Worm (Caenorhabditis elegans) whole organism, L4 larva: ENCODE results near the gene srd-56.
A peak's percentile ranks its signal among the peaks of the same experiment; 100 is the strongest.

ENCODE experiments used
- D1046.2 ChIP-seq: fragments of 200-800 bp; sonication (Bioruptor generic); IDR thresholded peaks from 2 replicates; pipeline ENCODE4 v1.3.6; 2022; ENCODE audit warnings: missing genetic modification characterization, missing compliant biosample characterization
- F26F4.8 ChIP-seq: fragments of 200-800 bp; sonication (Bioruptor generic); conservative IDR thresholded peaks from 2 replicates; pipeline ENCODE4 v1.3.6; 2022; ENCODE audit warnings: missing genetic modification characterization, missing compliant biosample characterization
- F37D6.2 ChIP-seq: sonication (generic microtip); optimal IDR thresholded peaks from 2 replicates; lab custom pipeline; 2016; ENCODE audit warnings: mild to moderate bottlenecking, missing genetic modification characterization, missing compliant biosample characterization
- F49E8.2 ChIP-seq: sonication (generic microtip); optimal IDR thresholded peaks from 2 replicates; lab custom pipeline; 2016; ENCODE audit warnings: missing compliant biosample characterization, mild to moderate bottlenecking, missing genetic modification characterization, borderline replicate concordance
- T26A8.4 ChIP-seq: fragments of 200-800 bp; sonication (Bioruptor generic); IDR thresholded peaks from 2 replicates; pipeline ENCODE4 v1.3.6; 2022; ENCODE audit warnings: missing genetic modification characterization, missing compliant biosample characterization
- Y105C5A.15 ChIP-seq: fragments of 200-800 bp; sonication (Bioruptor generic); IDR thresholded peaks from 2 replicates; pipeline ENCODE4 v1.3.6; 2022; ENCODE audit warnings: missing genetic modification characterization, missing compliant biosample characterization
- Y5F2A.4 ChIP-seq: fragments of 200-800 bp; sonication (Bioruptor generic); optimal IDR thresholded peaks from 2 replicates; lab custom pipeline; 2018; ENCODE audit warnings: mild to moderate bottlenecking, missing genetic modification characterization, missing compliant biosample characterization
- aha-1 ChIP-seq: fragments of 150-350 bp; peaks from one replicate; lab custom pipeline; 2014; ENCODE audit warnings: missing biosample characterization, missing genetic modification characterization
- aly-2 ChIP-seq: sonication (generic microtip); optimal IDR thresholded peaks from 2 replicates; lab custom pipeline; 2018; ENCODE audit warnings: missing biosample characterization, missing genetic modification characterization
- arid-1 ChIP-seq: fragments of 200-800 bp; sonication (Bioruptor generic); conservative IDR thresholded peaks from 2 replicates; pipeline ENCODE4 v1.3.6; 2022; ENCODE audit warnings: missing genetic modification reagents, missing genetic modification characterization, missing compliant biosample characterization
- attf-4 ChIP-seq: sonication (generic microtip); optimal IDR thresholded peaks from 3 replicates; lab custom pipeline; 2017; ENCODE audit warnings: missing biosample characterization, missing genetic modification characterization
- ceh-44 ChIP-seq: fragments of 200-800 bp; sonication (Bioruptor generic); IDR thresholded peaks from 2 replicates; pipeline ENCODE4 v1.3.6; 2022; ENCODE audit warnings: missing genetic modification reagents, missing genetic modification characterization, missing compliant biosample characterization
- ceh-62 ChIP-seq: sonication (generic microtip); optimal IDR thresholded peaks from 2 replicates; lab custom pipeline; 2017; ENCODE audit warnings: missing biosample characterization, missing genetic modification characterization
- cey-2 ChIP-seq: sonication (generic microtip); optimal IDR thresholded peaks from 3 replicates; lab custom pipeline; 2017; ENCODE audit warnings: missing genetic modification characterization, mild to moderate bottlenecking, missing compliant biosample characterization, antibody characterized with exemption, borderline replicate concordance; ENCODE audit not compliant: insufficient read depth
- daf-16 ChIP-seq, 3 experiments: sonication (generic microtip); optimal IDR thresholded peaks; 2 replicates each; lab custom pipeline; 2016 to 2017; ENCODE audit warnings: missing genetic modification characterization in 3 of 3, missing genetic modification reagents in 3 of 3, mild to moderate bottlenecking in 2 of 3, missing compliant biosample characterization in 2 of 3, missing biosample characterization in 1 of 3, moderate library complexity in 1 of 3
- daf-8 ChIP-seq: fragments of 200-800 bp; sonication (Bioruptor generic); IDR thresholded peaks from 2 replicates; pipeline ENCODE4 v1.3.6; 2022; ENCODE audit warnings: missing genetic modification characterization, missing compliant biosample characterization
- dmd-6 ChIP-seq: fragments of 200-800 bp; sonication (Bioruptor generic); IDR thresholded peaks from 2 replicates; pipeline ENCODE4 v1.3.6; 2022; ENCODE audit warnings: missing genetic modification reagents, missing genetic modification characterization, missing compliant biosample characterization
- dmd-8 ChIP-seq: fragments of 200-800 bp; sonication (Bioruptor generic); IDR thresholded peaks from 2 replicates; pipeline ENCODE4 v1.3.6; 2022; ENCODE audit warnings: missing genetic modification characterization, missing compliant biosample characterization
- egl-43 ChIP-seq: fragments of 200-800 bp; sonication (Bioruptor generic); IDR thresholded peaks from 2 replicates; pipeline ENCODE4 v1.3.6; 2022; ENCODE audit warnings: missing genetic modification reagents, missing genetic modification characterization, missing compliant biosample characterization
- fkh-10 ChIP-seq: fragments of 150-350 bp; optimal IDR thresholded peaks from 2 replicates; lab custom pipeline; 2014; ENCODE audit warnings: missing biosample characterization, missing genetic modification reagents, missing genetic modification characterization
- hmg-1.1 ChIP-seq: fragments of 200-800 bp; sonication (Bioruptor generic); IDR thresholded peaks from 2 replicates; pipeline ENCODE4 v1.3.6; 2022; ENCODE audit warnings: missing genetic modification reagents, missing genetic modification characterization, missing compliant biosample characterization
- lim-7 ChIP-seq: fragments of 200-800 bp; sonication (Bioruptor generic); IDR thresholded peaks from 2 replicates; pipeline ENCODE4 v1.3.6; 2022; ENCODE audit warnings: missing genetic modification characterization, missing compliant biosample characterization
- lin-1 ChIP-seq: fragments of 200-800 bp; sonication (Bioruptor generic); IDR thresholded peaks from 2 replicates; pipeline ENCODE4 v1.3.6; 2022; ENCODE audit warnings: missing genetic modification reagents, missing genetic modification characterization, missing compliant biosample characterization
- lin-38 ChIP-seq: fragments of 200-800 bp; sonication (Bioruptor generic); IDR thresholded peaks from 2 replicates; pipeline ENCODE4 v1.3.6; 2022; ENCODE audit warnings: missing genetic modification reagents, missing genetic modification characterization, missing compliant biosample characterization
- lir-3 ChIP-seq: sonication (generic microtip); optimal IDR thresholded peaks from 2 replicates; lab custom pipeline; 2016; ENCODE audit warnings: mild to moderate bottlenecking, missing genetic modification characterization, missing compliant biosample characterization
- madf-9 ChIP-seq: fragments of 200-800 bp; sonication (Bioruptor generic); conservative IDR thresholded peaks from 2 replicates; pipeline ENCODE4 v1.3.6; 2022; ENCODE audit warnings: missing genetic modification reagents, missing genetic modification characterization, missing compliant biosample characterization
- mdt-29 ChIP-seq: fragments of 200-800 bp; sonication (Bioruptor generic); IDR thresholded peaks from 2 replicates; pipeline ENCODE4 v1.3.6; 2022; ENCODE audit warnings: missing genetic modification reagents, missing genetic modification characterization, missing compliant biosample characterization
- mep-1 ChIP-seq: fragments of 150-350 bp; sonication (generic microtip); optimal IDR thresholded peaks from 3 replicates; lab custom pipeline; 2014; ENCODE audit warnings: missing biosample characterization, missing genetic modification characterization
- mxl-2 ChIP-seq: fragments of 200-800 bp; sonication (Bioruptor generic); conservative IDR thresholded peaks from 2 replicates; pipeline ENCODE4 v1.3.6; 2022; ENCODE audit warnings: missing genetic modification reagents, missing genetic modification characterization, missing compliant biosample characterization
- nhr-10 ChIP-seq: fragments of 150-350 bp; optimal IDR thresholded peaks from 2 replicates; lab custom pipeline; 2014; ENCODE audit warnings: missing biosample characterization, missing genetic modification characterization
- nhr-102 ChIP-seq: sonication (generic microtip); optimal IDR thresholded peaks from 2 replicates; lab custom pipeline; 2016; ENCODE audit warnings: mild to moderate bottlenecking, missing genetic modification characterization, moderate library complexity, missing compliant biosample characterization
- nhr-28 ChIP-seq: fragments of 150-350 bp; optimal IDR thresholded peaks from 2 replicates; lab custom pipeline; 2014; ENCODE audit warnings: missing biosample characterization, missing genetic modification characterization
- nhr-41 ChIP-seq: fragments of 200-800 bp; sonication (Bioruptor generic); IDR thresholded peaks from 2 replicates; pipeline ENCODE4 v1.3.6; 2022; ENCODE audit warnings: missing genetic modification reagents, missing genetic modification characterization, missing compliant biosample characterization
- nhr-6 ChIP-seq: fragments of 150-350 bp; optimal IDR thresholded peaks from 2 replicates; lab custom pipeline; 2014; ENCODE audit warnings: missing biosample characterization, missing genetic modification characterization
- sdz-12 ChIP-seq: fragments of 200-800 bp; sonication (Bioruptor generic); optimal IDR thresholded peaks from 2 replicates; lab custom pipeline; 2018; ENCODE audit warnings: mild to moderate bottlenecking, missing genetic modification characterization, missing compliant biosample characterization
- set-16 ChIP-seq: fragments of 200-800 bp; sonication (Bioruptor generic); IDR thresholded peaks from 2 replicates; pipeline ENCODE4 v1.3.6; 2022; ENCODE audit warnings: missing genetic modification reagents, missing genetic modification characterization, missing compliant biosample characterization
- skn-1 ChIP-seq: fragments of 150-350 bp; optimal IDR thresholded peaks from 2 replicates; lab custom pipeline; 2014; ENCODE audit warnings: missing biosample characterization, missing genetic modification characterization
- snpc-1.2 ChIP-seq: fragments of 200-800 bp; sonication (Bioruptor generic); IDR thresholded peaks from 2 replicates; pipeline ENCODE4 v1.3.6; 2022; ENCODE audit warnings: missing genetic modification reagents, missing genetic modification characterization, missing compliant biosample characterization
- spr-1 ChIP-seq: sonication (generic microtip); optimal IDR thresholded peaks from 2 replicates; lab custom pipeline; 2016; ENCODE audit warnings: mild to moderate bottlenecking, missing genetic modification characterization, missing compliant biosample characterization
- unc-130 ChIP-seq: sonication (generic microtip); optimal IDR thresholded peaks from 2 replicates; lab custom pipeline; 2016; ENCODE audit warnings: missing genetic modification reagents, missing genetic modification characterization, missing compliant biosample characterization
- unc-39 ChIP-seq: sonication (generic microtip); optimal IDR thresholded peaks from 2 replicates; lab custom pipeline; 2017; ENCODE audit warnings: missing biosample characterization, missing genetic modification characterization
- zag-1 ChIP-seq: fragments of 150-350 bp; optimal IDR thresholded peaks from 2 replicates; lab custom pipeline; 2014; ENCODE audit warnings: missing biosample characterization, missing genetic modification characterization
- zfp-2 ChIP-seq: sonication (generic microtip); optimal IDR thresholded peaks from 2 replicates; lab custom pipeline; 2016; ENCODE audit warnings: mild to moderate bottlenecking, missing genetic modification characterization, missing compliant biosample characterization
- zip-2 ChIP-seq: fragments of 150-350 bp; optimal IDR thresholded peaks from 2 replicates; lab custom pipeline; 2014; ENCODE audit warnings: missing biosample characterization, missing genetic modification characterization
- ztf-7 ChIP-seq: fragments of 150-350 bp; optimal IDR thresholded peaks from 2 replicates; lab custom pipeline; 2014; ENCODE audit warnings: missing biosample characterization, missing genetic modification characterization

Gene srd-56

DNA sequence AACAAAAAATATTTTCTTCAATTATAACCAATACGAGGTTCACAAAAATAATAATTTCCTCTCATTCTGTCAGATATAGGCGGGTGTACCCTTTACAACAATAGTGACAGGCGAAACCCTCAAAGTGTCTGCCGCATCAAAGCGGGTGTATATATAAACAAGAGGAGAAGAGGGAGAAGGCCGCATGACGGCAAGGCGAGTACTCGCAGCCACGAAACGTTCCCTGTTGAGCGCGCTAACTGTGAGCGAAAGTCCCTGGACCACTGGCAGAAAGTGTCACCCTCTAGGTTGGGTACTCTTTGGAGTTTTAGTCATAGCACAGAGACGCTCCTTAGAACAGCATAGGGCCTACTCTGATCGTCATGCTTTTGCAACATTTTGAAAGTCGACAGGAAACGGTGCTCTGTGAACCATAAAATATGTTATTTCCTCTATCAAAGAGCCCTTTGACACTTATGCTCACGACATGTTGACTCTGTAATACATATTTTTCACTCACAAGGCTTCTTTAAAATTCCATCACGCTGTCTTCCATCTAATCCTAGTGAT is 2.9 kb downstream of the srd-56 start, which contains the start of gene pcrg-1 (continued):
- TF ChIP-seq T26A8.4 = peak; percentile 91
- TF ChIP-seq lin-1 (GFP tag; lab: Robert Waterston, UW) = peak; percentile 66
- no peak; the same call in none of the 2 replicates for TF ChIP-seq set-16 (GFP tag; lab: Robert Waterston, UW)
- TF ChIP-seq D1046.2 = peak; percentile 90; the same call in 1 of the 2 replicates
- TF ChIP-seq attf-4 = no peak
- TF ChIP-seq nhr-10 (tag; lab: Kevin White, UChicago) = no peak
- peak; percentile 97 for TF ChIP-seq egl-43 (GFP tag; lab: Robert Waterston, UW)
- peak; percentile 89 for TF ChIP-seq nhr-41 (GFP tag; lab: Robert Waterston, UW)
- TF ChIP-seq, all 104 proteins: peak for 69

DNA sequence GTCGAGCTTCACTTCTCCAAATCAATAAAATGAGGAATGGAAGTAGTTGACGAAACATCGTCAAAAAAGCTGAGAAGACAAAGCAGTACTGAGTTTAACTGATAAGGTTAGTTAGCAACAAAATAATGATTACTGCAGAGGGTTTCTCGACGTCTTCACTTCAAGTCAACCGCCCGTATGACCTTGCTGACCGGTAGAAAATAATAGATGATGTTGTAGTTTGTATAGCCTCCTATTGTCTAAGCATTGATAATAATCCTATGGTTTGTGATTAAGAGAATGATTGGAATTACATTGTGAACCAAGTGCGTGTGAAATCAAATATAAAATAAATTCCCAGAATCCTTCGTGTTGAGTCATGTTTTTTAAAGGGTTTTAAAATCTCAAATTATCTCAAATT is 3.7 kb downstream of the srd-56 start, which contains the start of gene E04F6.6:
E04F6.6 (minus strand) TSS at position 258 of the 400 bp plus-strand sequence.
- TF ChIP-seq dmd-6 (GFP tag; lab: Robert Waterston, UW) (no peak), aha-1 (tag; lab: Kevin White, UChicago) (peak; percentile 30), ceh-44 (GFP tag; lab: Robert Waterston, UW) (no peak), lir-3 (tag; lab: Kevin White, UChicago) (no peak), Y5F2A.4 (no peak), arid-1 (no peak), nhr-102 (tag; lab: Kevin White, UChicago) (no peak), nhr-28 (tag; lab: Kevin White, UChicago) (peak; percentile 87), madf-9 (GFP tag; lab: Robert Waterston, UW) (no peak), hmg-1.1 (GFP tag; lab: Robert Waterston, UW) (no peak), skn-1 (tag; lab: Kevin White, UChicago) (no peak), aly-2 (tag; lab: Kevin White, UChicago) (no peak)

DNA sequence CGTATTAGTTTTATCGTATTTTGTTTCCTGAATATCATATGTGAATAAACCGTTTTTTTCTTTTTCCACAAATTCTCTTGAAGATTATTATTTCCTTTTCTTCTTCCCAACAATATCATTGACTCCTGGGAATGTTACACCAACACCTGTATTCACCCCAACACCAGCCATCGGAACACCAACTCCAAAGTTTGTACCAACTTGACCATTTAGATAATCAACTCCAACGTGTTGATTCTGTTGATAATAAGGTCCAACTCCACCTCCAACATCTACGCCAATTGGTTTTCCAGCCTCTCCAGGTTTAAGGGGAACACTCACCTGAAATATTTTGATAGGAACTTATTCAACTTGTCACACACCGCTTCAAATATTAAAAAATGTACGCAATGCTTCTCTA is 5.6 kb downstream of the srd-56 start:
- TF ChIP-seq F49E8.2 (tag; lab: Kevin White, UChicago) (no peak), aha-1 (tag; lab: Kevin White, UChicago) (peak; percentile 95), dmd-6 (GFP tag; lab: Robert Waterston, UW) (no peak), T26A8.4 (no peak), fkh-10 (no peak), nhr-6 (tag; lab: Kevin White, UChicago) (no peak), ceh-62 (tag; lab: Kevin White, UChicago) (no peak), lim-7 (GFP tag; lab: Robert Waterston, UW) (no peak), F37D6.2 (tag; lab: Kevin White, UChicago) (no peak), nhr-28 (tag; lab: Kevin White, UChicago) (no peak), zfp-2 (tag; lab: Kevin White, UChicago) (no peak), daf-16 (GFP tag; optimal IDR thresholded peaks at IDR 0.05; lab: Kevin White, UChicago) (no peak), daf-16 (tag; optimal IDR thresholded peaks at IDR 0.05; lab: Kevin White, UChicago) (peak; percentile 14), zip-2 (tag; lab: Kevin White, UChicago) (no peak), F26F4.8 (GFP tag; lab: Robert Waterston, UW) (no peak), daf-8 (GFP tag; lab: Robert Waterston, UW) (no peak), nhr-102 (tag; lab: Kevin White, UChicago) (no peak), mdt-29 (GFP tag; lab: Robert Waterston, UW) (no peak), lin-38 (GFP tag; lab: Robert Waterston, UW) (peak; percentile 17; the same call in 1 of the 2 replicates), mxl-2 (GFP tag; lab: Robert Waterston, UW) (no peak), mep-1 (peak; percentile 29), unc-39 (tag; lab: Kevin White, UChicago) (no peak), madf-9 (GFP tag; lab: Robert Waterston, UW) (no peak), spr-1 (tag; lab: Kevin White, UChicago) (no peak), dmd-8 (GFP tag; lab: Robert Waterston, UW) (0 out of 2 replicates have a peak, but pooled peaks have one; percentile 55), snpc-1.2 (no peak), cey-2 (no peak), attf-4 (no peak), ztf-7 (tag; lab: Kevin White, UChicago) (no peak), sdz-12 (GFP tag; lab: Kevin White, UChicago) (no peak), unc-130 (GFP tag; lab: Kevin White, UChicago) (no peak), Y105C5A.15 (GFP tag; lab: Robert Waterston, UW) (no peak), zag-1 (tag; lab: Kevin White, UChicago) (no peak)
